Fruit fly (Drosophila melanogaster) whole organism, adult: ENCODE measurements around the gene CG32269.
A peak's percentile ranks its signal among the peaks of the same experiment; 100 is the strongest.

Experiments used
- CG1620 ChIP-seq: fragments of 200-800 bp; sonication (Bioruptor generic); optimal IDR thresholded peaks from 2 replicates; lab custom pipeline; 2016; ENCODE audit warnings: missing biosample characterization, missing genetic modification characterization
- CG33017 ChIP-seq: fragments of 200-800 bp; sonication (Bioruptor generic); optimal IDR thresholded peaks from 2 replicates; lab custom pipeline; 2018; ENCODE audit warnings: missing biosample characterization, mild to moderate bottlenecking, missing genetic modification characterization, moderate library complexity
- CG5204 ChIP-seq: fragments of 200-800 bp; sonication (Bioruptor generic); optimal IDR thresholded peaks from 2 replicates; lab custom pipeline; 2016; ENCODE audit warnings: missing biosample characterization, missing genetic modification characterization
- CG7101 ChIP-seq: fragments of 200-800 bp; sonication (Bioruptor generic); optimal IDR thresholded peaks from 2 replicates; lab custom pipeline; 2018; ENCODE audit warnings: missing biosample characterization, mild to moderate bottlenecking, missing genetic modification characterization, moderate library complexity
- pad ChIP-seq: fragments of 200-800 bp; sonication (Bioruptor generic); optimal IDR thresholded peaks from 3 replicates; lab custom pipeline; 2017; ENCODE audit warnings: missing biosample characterization, missing genetic modification characterization, mild to moderate bottlenecking, moderate library complexity, missing genetic modification reagents
- tj ChIP-seq: fragments of 200-800 bp; sonication (Bioruptor generic); optimal IDR thresholded peaks from 3 replicates; lab custom pipeline; 2017; ENCODE audit warnings: missing biosample characterization, mild to moderate bottlenecking, missing genetic modification characterization, moderate library complexity

dm6 chr3L:3164951-3165350 lies 43.8 kb downstream of the CG32269 start, which contains the start of gene CG32280:
- TF ChIP-seq CG33017 (tag; lab: Kevin White, UChicago): no peak
- TF ChIP-seq pad (GFP tag; lab: Kevin White, UChicago): no peak
- TF ChIP-seq CG7101 (tag; lab: Kevin White, UChicago): peak; percentile 10
- no peak for TF ChIP-seq CG5204 (GFP tag; lab: Kevin White, UChicago)
- no peak for TF ChIP-seq tj (GFP tag; lab: Kevin White, UChicago)
- no peak for TF ChIP-seq CG1620 (GFP tag; lab: Kevin White, UChicago)
